Worm (Caenorhabditis elegans): ENCODE results near the gene C07A9.12.

The C07A9.12 gene

DNA sequence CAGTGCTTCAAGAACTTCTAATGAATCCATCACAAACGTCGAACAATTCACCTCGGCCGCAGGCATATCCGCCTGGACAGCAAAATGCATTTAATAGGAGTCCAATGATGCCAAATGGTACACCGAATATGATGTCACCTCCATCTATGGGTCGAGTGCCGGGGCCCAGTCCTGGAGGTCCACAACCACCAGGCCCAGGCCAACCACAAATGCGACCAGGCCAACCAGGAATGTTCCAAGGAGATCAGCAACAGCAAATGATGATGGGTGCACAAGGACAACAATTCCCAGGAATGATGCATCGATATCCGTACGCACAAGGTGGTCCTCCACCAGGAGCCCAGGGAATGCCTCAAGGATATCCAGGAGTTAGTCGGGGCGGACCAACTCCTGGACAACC lies 39.8 kb upstream of the C07A9.12 start:
- no peak for TF ChIP-seq lin-39 (tag; optimal IDR thresholded peaks at IDR 0.05)
- no peak for TF ChIP-seq fos-1 (tag; optimal IDR thresholded peaks at IDR 0.05)
- TF ChIP-seq ztf-4 (tag; optimal IDR thresholded peaks at IDR 0.05): no peak
- TF ChIP-seq F13H6.1 (tag; optimal IDR thresholded peaks at IDR 0.05): no peak
- no peak for TF ChIP-seq ztf-11 (tag; optimal IDR thresholded peaks at IDR 0.05)
- TF ChIP-seq peb-1 (tag; optimal IDR thresholded peaks at IDR 0.05): no peak
- TF ChIP-seq mdl-1 (tag; optimal IDR thresholded peaks at IDR 0.05): no peak
- TF ChIP-seq nhr-77 (tag; optimal IDR thresholded peaks at IDR 0.05): no peak
- no peak for TF ChIP-seq nhr-129 (tag; optimal IDR thresholded peaks at IDR 0.05)
- no peak for TF ChIP-seq sma-9 (GFP tag; optimal IDR thresholded peaks at IDR 0.05)
- no peak for TF ChIP-seq sma-9 (tag; optimal IDR thresholded peaks at IDR 0.05)
- TF ChIP-seq snpc-4 (tag; optimal IDR thresholded peaks at IDR 0.05): no peak
- TF ChIP-seq mbf-1 (tag; optimal IDR thresholded peaks at IDR 0.05): no peak
- TF ChIP-seq C34F6.9 (tag; optimal IDR thresholded peaks at IDR 0.05): no peak
- no peak for TF ChIP-seq ceh-82 (tag; optimal IDR thresholded peaks at IDR 0.05)
- no peak for TF ChIP-seq R02D3.7 (tag; optimal IDR thresholded peaks at IDR 0.05)

DNA sequence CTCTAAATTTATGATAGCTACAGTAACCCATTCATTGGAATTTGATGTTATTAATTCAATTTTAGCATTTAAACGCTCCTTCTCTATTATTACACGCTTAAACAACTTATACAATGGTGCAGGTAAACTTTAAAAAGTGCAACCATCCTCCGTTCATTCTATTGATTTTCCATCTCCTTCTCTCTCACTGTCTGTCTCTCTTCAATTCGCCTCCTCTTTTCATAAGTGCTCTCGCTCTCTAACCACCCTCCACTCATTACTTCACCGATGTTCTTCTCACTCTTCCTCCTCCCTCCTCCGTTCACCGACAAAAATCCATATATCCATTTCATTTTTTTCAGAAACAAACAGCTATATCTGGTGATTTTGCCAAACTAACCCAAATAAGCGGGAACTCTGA lies 38.8 kb upstream of the C07A9.12 start, which contains the start of gene cbp-1:
Gene cbp-1, plus strand, starts transcription at position 335 of the 400 bp plus-strand sequence.
- no peak for TF ChIP-seq nhr-11 (tag; optimal IDR thresholded peaks at IDR 0.05)
- peak; percentile 14 for TF ChIP-seq nhr-6 (tag; optimal IDR thresholded peaks at IDR 0.05)
- TF ChIP-seq F13H6.1 (tag; optimal IDR thresholded peaks at IDR 0.05): peak; percentile 22
- TF ChIP-seq sma-9 (GFP tag; optimal IDR thresholded peaks at IDR 0.05): peak; percentile 67
- no peak for TF ChIP-seq sma-9 (tag; optimal IDR thresholded peaks at IDR 0.05)
- TF ChIP-seq unc-39 (tag; optimal IDR thresholded peaks at IDR 0.05): no peak
- no peak for TF ChIP-seq nhr-12 (tag; optimal IDR thresholded peaks at IDR 0.05)
- no peak for TF ChIP-seq ztf-11 (tag; optimal IDR thresholded peaks at IDR 0.05)
- no peak for TF ChIP-seq ama-1 (optimal IDR thresholded peaks at IDR 0.05)
- no peak for TF ChIP-seq mab-5 (tag; optimal IDR thresholded peaks at IDR 0.05)
- TF ChIP-seq nhr-237 (tag; optimal IDR thresholded peaks at IDR 0.05): no peak
- no peak for TF ChIP-seq elt-3 (tag; optimal IDR thresholded peaks at IDR 0.05)
- no peak for TF ChIP-seq peb-1 (tag; optimal IDR thresholded peaks at IDR 0.05)
- no peak for TF ChIP-seq alr-1 (tag; optimal IDR thresholded peaks at IDR 0.05)
- no peak for TF ChIP-seq nhr-23 (tag; optimal IDR thresholded peaks at IDR 0.05)
- TF ChIP-seq snpc-4 (tag; optimal IDR thresholded peaks at IDR 0.05): peak; percentile 17
- no peak for TF ChIP-seq blmp-1 (tag; optimal IDR thresholded peaks at IDR 0.05; ENCODE audit: insufficient read depth)
- TF ChIP-seq mdl-1 (tag; optimal IDR thresholded peaks at IDR 0.05): no peak
- no peak for TF ChIP-seq lin-11 (tag; optimal IDR thresholded peaks at IDR 0.05)
- peak; percentile 53 for TF ChIP-seq nhr-129 (tag; optimal IDR thresholded peaks at IDR 0.05)
- TF ChIP-seq gmeb-1 (tag; optimal IDR thresholded peaks at IDR 0.05): no peak
- TF ChIP-seq nhr-77 (tag; optimal IDR thresholded peaks at IDR 0.05): no peak
- no peak for TF ChIP-seq aly-2 (tag; optimal IDR thresholded peaks at IDR 0.05)
- no peak for TF ChIP-seq elt-1 (tag; optimal IDR thresholded peaks at IDR 0.05)
- TF ChIP-seq dmd-4 (tag; optimal IDR thresholded peaks at IDR 0.05): no peak
- no peak for TF ChIP-seq mbf-1 (tag; optimal IDR thresholded peaks at IDR 0.05)
- peak; percentile 68 for TF ChIP-seq C34F6.9 (tag; optimal IDR thresholded peaks at IDR 0.05)
- no peak for TF ChIP-seq sma-3 (GFP tag; optimal IDR thresholded peaks at IDR 0.05)
- TF ChIP-seq nhr-25 (tag; optimal IDR thresholded peaks at IDR 0.05): peak; percentile 29
- no peak for TF ChIP-seq ceh-16 (tag; optimal IDR thresholded peaks at IDR 0.05)
- TF ChIP-seq ztf-4 (tag; optimal IDR thresholded peaks at IDR 0.05): no peak
- peak; percentile 15 for TF ChIP-seq fos-1 (tag; optimal IDR thresholded peaks at IDR 0.05)
- peak; percentile 49 to 78 for TF ChIP-seq lsy-2 (tag; optimal IDR thresholded peaks at IDR 0.05)
- no peak for TF ChIP-seq sem-4 (tag; optimal IDR thresholded peaks at IDR 0.05)
- TF ChIP-seq ceh-82 (tag; optimal IDR thresholded peaks at IDR 0.05): no peak
- no peak for TF ChIP-seq egl-27 (tag; optimal IDR thresholded peaks at IDR 0.05)
- TF ChIP-seq lin-39 (tag; optimal IDR thresholded peaks at IDR 0.05): no peak
- TF ChIP-seq nhr-10 (tag; optimal IDR thresholded peaks at IDR 0.05): no peak
- TF ChIP-seq unc-55 (GFP tag; optimal IDR thresholded peaks at IDR 0.05): peak; percentile 52
- peak; percentile 67 for TF ChIP-seq crh-2 (tag; optimal IDR thresholded peaks at IDR 0.05)
- TF ChIP-seq nhr-21 (tag; optimal IDR thresholded peaks at IDR 0.05): no peak
- no peak for TF ChIP-seq ztf-1 (GFP tag; conservative IDR thresholded peaks at IDR 0.05)
